Worm (Caenorhabditis elegans): Measurements from ENCODE around the gene F08D12.3.

- no peak for TF ChIP-seq lin-39 (tag; optimal IDR thresholded peaks at IDR 0.05)
- TF ChIP-seq nhr-28 (tag; optimal IDR thresholded peaks at IDR 0.05), result no peak
- TF ChIP-seq ama-1 (optimal IDR thresholded peaks at IDR 0.05), result no peak
- TF ChIP-seq ztf-4 (tag; optimal IDR thresholded peaks at IDR 0.05), result no peak
- no peak for TF ChIP-seq fos-1 (tag; optimal IDR thresholded peaks at IDR 0.05)
- TF ChIP-seq elt-3 (tag; optimal IDR thresholded peaks at IDR 0.05), result no peak
- no peak for TF ChIP-seq nhr-25 (tag; optimal IDR thresholded peaks at IDR 0.05)
- TF ChIP-seq ceh-16 (tag; optimal IDR thresholded peaks at IDR 0.05), result no peak
- TF ChIP-seq fkh-10 (GFP tag; optimal IDR thresholded peaks at IDR 0.05), result no peak
- no peak for TF ChIP-seq ZK546.5 (tag; optimal IDR thresholded peaks at IDR 0.05)
- no peak for TF ChIP-seq jun-1 (tag; optimal IDR thresholded peaks at IDR 0.05)
Observed at ce11 chrII:2797951-2798350, 18.6 kb downstream of the F08D12.3 start.
